Worm (Caenorhabditis elegans) whole organism, late embryonic: ENCODE results near the gene oac-30.
A peak's percentile ranks its signal among the peaks of the same experiment; 100 is the strongest.

ENCODE experiments used
- F13H6.1 ChIP-seq: sonication (generic microtip); optimal IDR thresholded peaks from 2 replicates; lab custom pipeline; 2016; ENCODE audit warnings: missing genetic modification characterization, missing compliant biosample characterization
- K09A11.1 ChIP-seq: sonication (generic microtip); optimal IDR thresholded peaks from 2 replicates; lab custom pipeline; 2017; ENCODE audit warnings: antibody characterized with exemption, mild to moderate bottlenecking, missing genetic modification characterization, missing compliant biosample characterization; ENCODE audit not compliant: insufficient read depth
- T23F11.4 ChIP-seq: fragments of 200-800 bp; sonication (Bioruptor generic); optimal IDR thresholded peaks from 2 replicates; lab custom pipeline; 2018; ENCODE audit warnings: mild to moderate bottlenecking, missing genetic modification characterization, missing compliant biosample characterization
- Y22D7AL.16 ChIP-seq: sonication (generic microtip); optimal IDR thresholded peaks from 2 replicates; lab custom pipeline; 2016; ENCODE audit warnings: missing genetic modification characterization, missing compliant biosample characterization
- ceh-14 ChIP-seq: sonication (generic microtip); optimal IDR thresholded peaks from 2 replicates; lab custom pipeline; 2016; ENCODE audit warnings: missing genotype, missing genetic modification characterization, missing compliant biosample characterization
- ets-4 ChIP-seq: sonication (generic microtip); optimal IDR thresholded peaks from 2 replicates; lab custom pipeline; 2016; ENCODE audit warnings: missing genetic modification characterization, missing compliant biosample characterization
- nfya-1 ChIP-seq: sonication (generic microtip); optimal IDR thresholded peaks from 2 replicates; lab custom pipeline; 2017; ENCODE audit warnings: missing genetic modification characterization, mild to moderate bottlenecking, missing compliant biosample characterization, antibody characterized with exemption, moderate library complexity
- nhr-11 ChIP-seq: fragments of 150-350 bp; optimal IDR thresholded peaks from 2 replicates; lab custom pipeline; 2014; ENCODE audit warnings: missing biosample characterization, missing genetic modification characterization
- pha-4 ChIP-seq: fragments of 150-350 bp; optimal IDR thresholded peaks from 2 replicates; lab custom pipeline; 2018; ENCODE audit warnings: missing biosample characterization, missing genetic modification reagents, missing genetic modification characterization
- ref-2 ChIP-seq: sonication (generic microtip); optimal IDR thresholded peaks from 2 replicates; lab custom pipeline; 2016; ENCODE audit warnings: missing genetic modification characterization, missing compliant biosample characterization
- unc-42 ChIP-seq: sonication (generic microtip); optimal IDR thresholded peaks from 2 replicates; lab custom pipeline; 2016; ENCODE audit warnings: missing genotype, missing genetic modification characterization, missing compliant biosample characterization
- unc-55 ChIP-seq: sonication (generic microtip); optimal IDR thresholded peaks from 2 replicates; lab custom pipeline; 2017; ENCODE audit warnings: missing biosample characterization, missing genetic modification reagents, missing genetic modification characterization
- zip-5 ChIP-seq: sonication (generic microtip); optimal IDR thresholded peaks from 2 replicates; lab custom pipeline; 2016; ENCODE audit warnings: missing genetic modification characterization, missing compliant biosample characterization

DNA sequence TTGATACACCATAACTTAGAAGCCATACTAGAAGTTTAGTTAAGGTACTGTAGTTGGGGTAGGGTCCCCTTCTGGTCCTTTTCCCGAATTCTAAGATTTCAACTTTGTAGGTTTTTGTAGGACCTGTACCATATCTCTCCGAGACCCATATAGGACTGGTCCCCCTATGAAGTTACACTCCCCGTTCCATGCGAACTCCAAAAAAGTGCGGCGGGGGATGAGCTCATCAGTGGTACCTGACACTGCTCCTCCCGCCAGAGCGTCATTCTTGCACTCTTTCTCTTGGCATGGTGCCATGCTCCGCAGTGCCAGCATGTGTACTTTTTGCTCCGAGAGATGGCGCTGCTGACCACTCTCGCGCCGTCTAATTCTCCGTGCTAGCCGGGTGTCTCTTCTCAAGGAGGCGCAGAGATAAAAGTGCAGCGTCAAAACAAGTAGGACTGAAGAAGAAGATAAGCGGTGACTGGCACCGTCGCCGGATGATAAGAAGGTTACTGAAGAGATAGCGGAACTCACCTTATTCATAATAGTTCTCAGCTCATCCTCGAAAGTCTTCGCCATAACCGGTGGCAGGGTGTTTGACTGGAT lies 27.2 kb downstream of the oac-30 start:
- no peak for TF ChIP-seq ref-2 (tag; lab: Kevin White, UChicago)
- no peak for TF ChIP-seq ets-4 (tag; lab: Kevin White, UChicago)
- no peak for TF ChIP-seq unc-55 (GFP tag; lab: Kevin White, UChicago)
- TF ChIP-seq T23F11.4 (GFP tag; lab: Kevin White, UChicago) = no peak
- no peak for TF ChIP-seq nhr-11
- no peak for TF ChIP-seq nfya-1 (tag; lab: Kevin White, UChicago)
- TF ChIP-seq unc-42 (tag; lab: Kevin White, UChicago) = no peak
- TF ChIP-seq F13H6.1 = peak; percentile 58
- no peak for TF ChIP-seq Y22D7AL.16
- TF ChIP-seq ceh-14 (tag; lab: Kevin White, UChicago) = no peak
- no peak for TF ChIP-seq pha-4 (tag; lab: Kevin White, UChicago)
- TF ChIP-seq K09A11.1 = no peak
- TF ChIP-seq zip-5 (tag; lab: Kevin White, UChicago) = no peak
